Worm (Caenorhabditis elegans) whole organism, L2 larva: ENCODE measurements around the gene egl-15.

ENCODE experiments used
- C34F6.9 ChIP-seq: fragments of 150-350 bp; optimal IDR thresholded peaks from 2 replicates; lab custom pipeline; 2014; ENCODE audit warnings: missing biosample characterization, missing genetic modification characterization
- F13H6.1 ChIP-seq: sonication (generic microtip); optimal IDR thresholded peaks from 2 replicates; lab custom pipeline; 2016; ENCODE audit warnings: missing genetic modification characterization, missing compliant biosample characterization
- R02D3.7 ChIP-seq: fragments of 150-350 bp; optimal IDR thresholded peaks from 2 replicates; lab custom pipeline; 2014; ENCODE audit warnings: missing biosample characterization, missing genetic modification characterization
- Y55F3AM.14 ChIP-seq: fragments of 200-800 bp; sonication (Bioruptor generic); optimal IDR thresholded peaks from 2 replicates; lab custom pipeline; 2018; ENCODE audit warnings: mild to moderate bottlenecking, missing genetic modification characterization, missing compliant biosample characterization
- ZK546.5 ChIP-seq: sonication (generic microtip); optimal IDR thresholded peaks from 2 replicates; lab custom pipeline; 2017; ENCODE audit warnings: missing biosample characterization, missing genetic modification characterization
- alr-1 ChIP-seq: fragments of 150-350 bp; optimal IDR thresholded peaks from 2 replicates; lab custom pipeline; 2014; ENCODE audit warnings: missing biosample characterization, missing genetic modification characterization
- aly-2 ChIP-seq: fragments of 150-350 bp; optimal IDR thresholded peaks from 2 replicates; lab custom pipeline; 2014; ENCODE audit warnings: missing biosample characterization, missing genetic modification characterization
- ama-1 ChIP-seq: fragments of 150-350 bp; optimal IDR thresholded peaks from 2 replicates; lab custom pipeline; 2018; ENCODE audit warnings: inconsistent platforms
- blmp-1 ChIP-seq: sonication (generic microtip); optimal IDR thresholded peaks from 2 replicates; lab custom pipeline; 2017; ENCODE audit warnings: missing genetic modification characterization, mild to moderate bottlenecking, missing compliant biosample characterization, antibody characterized with exemption, moderate library complexity; ENCODE audit not compliant: insufficient read depth
- ceh-16 ChIP-seq: fragments of 150-350 bp; optimal IDR thresholded peaks from 2 replicates; lab custom pipeline; 2014; ENCODE audit warnings: missing biosample characterization, missing genetic modification characterization
- ceh-82 ChIP-seq: fragments of 150-350 bp; optimal IDR thresholded peaks from 2 replicates; lab custom pipeline; 2014; ENCODE audit warnings: missing biosample characterization, missing genetic modification characterization
- crh-2 ChIP-seq: sonication (generic microtip); optimal IDR thresholded peaks from 2 replicates; lab custom pipeline; 2017; ENCODE audit warnings: missing biosample characterization, missing genetic modification characterization
- dmd-4 ChIP-seq: sonication (generic microtip); optimal IDR thresholded peaks from 2 replicates; lab custom pipeline; 2017; ENCODE audit warnings: missing biosample characterization, missing genetic modification characterization
- egl-27 ChIP-seq: sonication (generic microtip); optimal IDR thresholded peaks from 3 replicates; lab custom pipeline; 2017; ENCODE audit warnings: missing biosample characterization, missing genetic modification reagents, missing genetic modification characterization
- elt-1 ChIP-seq: fragments of 150-350 bp; optimal IDR thresholded peaks from 2 replicates; lab custom pipeline; 2014; ENCODE audit warnings: missing biosample characterization, missing genetic modification characterization
- elt-3 ChIP-seq: sonication (generic microtip); optimal IDR thresholded peaks from 2 replicates; lab custom pipeline; 2017; ENCODE audit warnings: missing biosample characterization, missing genetic modification characterization
- fos-1 ChIP-seq: fragments of 150-350 bp; optimal IDR thresholded peaks from 2 replicates; lab custom pipeline; 2014; ENCODE audit warnings: missing biosample characterization, missing genetic modification characterization
- gmeb-1 ChIP-seq: fragments of 150-350 bp; optimal IDR thresholded peaks from 2 replicates; lab custom pipeline; 2014; ENCODE audit warnings: missing biosample characterization, missing genetic modification characterization
- lin-13 ChIP-seq: fragments of 150-350 bp; optimal IDR thresholded peaks from 2 replicates; lab custom pipeline; 2014; ENCODE audit warnings: missing biosample characterization, missing genetic modification reagents, missing genetic modification characterization
- mab-5 ChIP-seq: fragments of 150-350 bp; optimal IDR thresholded peaks from 2 replicates; lab custom pipeline; 2014; ENCODE audit warnings: missing biosample characterization, missing genetic modification characterization
- nhr-10 ChIP-seq: sonication (generic microtip); optimal IDR thresholded peaks from 2 replicates; lab custom pipeline; 2017; ENCODE audit warnings: missing biosample characterization, missing genetic modification characterization
- nhr-11 ChIP-seq: fragments of 150-350 bp; optimal IDR thresholded peaks from 2 replicates; lab custom pipeline; 2014; ENCODE audit warnings: missing biosample characterization, missing genetic modification characterization
- nhr-23 ChIP-seq: fragments of 150-350 bp; optimal IDR thresholded peaks from 2 replicates; lab custom pipeline; 2014; ENCODE audit warnings: missing biosample characterization, missing genetic modification reagents, missing genetic modification characterization
- nhr-237 ChIP-seq: fragments of 150-350 bp; optimal IDR thresholded peaks from 2 replicates; lab custom pipeline; 2014; ENCODE audit warnings: missing biosample characterization, missing genetic modification characterization
- nhr-77 ChIP-seq: fragments of 150-350 bp; optimal IDR thresholded peaks from 2 replicates; lab custom pipeline; 2014; ENCODE audit warnings: missing biosample characterization, missing genetic modification characterization
- peb-1 ChIP-seq: fragments of 150-350 bp; optimal IDR thresholded peaks from 2 replicates; lab custom pipeline; 2014; ENCODE audit warnings: missing biosample characterization, missing genetic modification characterization
- skn-1 ChIP-seq: sonication (generic microtip); optimal IDR thresholded peaks from 2 replicates; lab custom pipeline; 2017; ENCODE audit warnings: missing biosample characterization, missing genetic modification characterization
- sma-3 ChIP-seq: sonication (generic microtip); optimal IDR thresholded peaks from 2 replicates; lab custom pipeline; 2016; ENCODE audit warnings: missing genetic modification reagents, missing genetic modification characterization, missing compliant biosample characterization
- sma-9 ChIP-seq, 2 experiments: fragments of 150-350 bp in 1 of 2; sonication (generic microtip) in 1 of 2; optimal IDR thresholded peaks; 2 replicates each; lab custom pipeline; 2014 to 2016; ENCODE audit warnings: missing genetic modification characterization in 2 of 2, mild to moderate bottlenecking in 1 of 2, missing biosample characterization in 1 of 2, missing compliant biosample characterization in 1 of 2, missing genetic modification reagents in 1 of 2, moderate library complexity in 1 of 2
- unc-39 ChIP-seq: fragments of 150-350 bp; optimal IDR thresholded peaks from 2 replicates; lab custom pipeline; 2014; ENCODE audit warnings: missing biosample characterization, missing genetic modification characterization
- unc-62 ChIP-seq: fragments of 150-350 bp; optimal IDR thresholded peaks from 2 replicates; lab custom pipeline; 2014; ENCODE audit warnings: missing biosample characterization, missing genetic modification reagents, missing genetic modification characterization
- zag-1 ChIP-seq: fragments of 150-350 bp; optimal IDR thresholded peaks from 2 replicates; lab custom pipeline; 2014; ENCODE audit warnings: missing biosample characterization, missing genetic modification characterization
- ztf-1 ChIP-seq: fragments of 200-800 bp; sonication (Bioruptor generic); conservative IDR thresholded peaks from 2 replicates; pipeline ENCODE4 v1.3.6; 2022; ENCODE audit warnings: missing genetic modification characterization, missing compliant biosample characterization
- ztf-4 ChIP-seq: fragments of 150-350 bp; optimal IDR thresholded peaks from 2 replicates; lab custom pipeline; 2014; ENCODE audit warnings: missing biosample characterization, missing genetic modification characterization

The egl-15 gene

DNA sequence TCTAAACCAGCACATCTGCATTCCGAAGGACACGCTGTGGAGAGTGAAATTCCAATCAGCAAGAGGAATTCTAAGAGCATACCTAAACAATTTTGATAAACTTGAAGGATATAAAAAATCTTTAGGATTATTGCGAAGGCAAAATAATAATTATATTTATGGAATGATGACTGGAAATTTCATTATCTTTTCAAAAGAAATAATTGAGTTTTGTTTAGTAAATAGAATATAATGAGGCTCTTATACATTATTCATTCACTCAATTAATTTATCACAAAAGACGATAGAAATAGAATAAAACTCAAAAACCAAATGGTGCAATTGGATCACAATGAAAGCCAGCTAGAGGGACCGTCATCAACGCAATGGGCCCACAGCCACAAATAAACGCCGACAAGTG lies 37.0 kb upstream of the egl-15 start, which contains the start of gene pxn-2:
Gene pxn-2, minus strand, starts transcription at position 101 of the 400 bp plus-strand sequence.
- TF ChIP-seq nhr-237 (no peak), unc-62 (GFP tag; lab: Kevin White, UChicago) (no peak), peb-1 (tag; lab: Kevin White, UChicago) (no peak), nhr-23 (tag; lab: Kevin White, UChicago) (no peak), C34F6.9 (tag; lab: Kevin White, UChicago) (no peak), zag-1 (no peak), ama-1 (lab: Kevin White, UChicago) (no peak), blmp-1 (no peak), nhr-77 (no peak), aly-2 (no peak), ZK546.5 (tag; lab: Kevin White, UChicago) (no peak), dmd-4 (no peak), lin-13 (GFP tag; lab: Kevin White, UChicago) (no peak), gmeb-1 (tag; lab: Kevin White, UChicago) (no peak), crh-2 (no peak)

DNA sequence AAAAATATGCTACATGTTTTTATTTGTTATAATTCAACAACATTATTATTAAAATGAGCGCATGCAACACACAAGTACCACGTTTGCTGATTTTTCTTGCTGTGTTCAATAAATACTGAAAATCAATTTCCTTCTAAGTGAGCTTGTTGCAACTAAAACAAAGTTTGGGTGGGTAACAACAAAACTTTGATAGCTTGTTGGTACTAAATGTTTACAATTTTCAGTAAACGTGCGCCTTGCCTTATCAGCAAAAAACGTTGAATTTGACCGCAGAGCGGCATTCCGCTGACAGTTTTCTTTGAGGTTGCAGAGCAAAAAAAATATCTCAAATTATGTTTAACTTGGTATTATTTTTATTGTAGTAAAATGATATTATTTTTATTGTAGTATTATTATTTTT lies 34.8 kb upstream of the egl-15 start:
- TF ChIP-seq skn-1: no peak
- TF ChIP-seq unc-62 (GFP tag; lab: Kevin White, UChicago): no peak
- TF ChIP-seq aly-2: no peak
- TF ChIP-seq crh-2: no peak
- no peak for TF ChIP-seq C34F6.9 (tag; lab: Kevin White, UChicago)
- no peak for TF ChIP-seq alr-1 (tag; lab: Kevin White, UChicago)
- no peak for TF ChIP-seq R02D3.7 (tag; lab: Kevin White, UChicago)
- no peak for TF ChIP-seq egl-27 (tag; lab: Kevin White, UChicago)
- TF ChIP-seq Y55F3AM.14: no peak
- no peak for TF ChIP-seq ztf-1
- no peak for TF ChIP-seq nhr-11 (tag; lab: Kevin White, UChicago)
- TF ChIP-seq sma-9 (GFP tag; optimal IDR thresholded peaks at IDR 0.05; lab: Kevin White, UChicago): no peak
- no peak for TF ChIP-seq sma-9 (tag; optimal IDR thresholded peaks at IDR 0.05; lab: Kevin White, UChicago)
- no peak for TF ChIP-seq ceh-82 (tag; lab: Kevin White, UChicago)

DNA sequence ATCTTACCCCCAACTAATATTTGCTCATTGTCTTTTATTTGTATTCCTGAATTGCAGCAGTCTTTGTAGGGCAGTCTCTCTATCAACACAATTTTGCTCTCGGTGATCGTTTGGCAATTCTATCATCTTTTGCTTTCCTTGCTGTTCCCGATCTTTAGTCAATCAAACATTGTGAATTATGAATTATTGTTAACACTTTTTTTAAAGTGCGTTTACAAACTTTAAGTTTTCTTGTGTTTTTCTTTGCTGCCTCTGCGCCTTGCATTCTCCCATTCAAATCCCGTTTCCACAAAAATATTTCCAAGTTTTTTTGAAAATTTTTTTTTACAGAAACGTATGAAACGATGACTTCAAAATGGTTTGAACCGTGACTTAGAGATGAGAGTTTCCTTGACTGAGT lies 34.1 kb upstream of the egl-15 start, which contains the start of gene ver-4:
Gene ver-4, plus strand, starts transcription at position 301 of the 400 bp plus-strand sequence.
- TF ChIP-seq nhr-23 (tag; lab: Kevin White, UChicago): no peak
- TF ChIP-seq dmd-4: no peak
- TF ChIP-seq C34F6.9 (tag; lab: Kevin White, UChicago): no peak
- no peak for TF ChIP-seq gmeb-1 (tag; lab: Kevin White, UChicago)
- no peak for TF ChIP-seq mab-5 (tag; lab: Kevin White, UChicago)
- TF ChIP-seq R02D3.7 (tag; lab: Kevin White, UChicago): no peak
- no peak for TF ChIP-seq ceh-82 (tag; lab: Kevin White, UChicago)
- TF ChIP-seq peb-1 (tag; lab: Kevin White, UChicago): no peak
- no peak for TF ChIP-seq nhr-10 (tag; lab: Kevin White, UChicago)

DNA sequence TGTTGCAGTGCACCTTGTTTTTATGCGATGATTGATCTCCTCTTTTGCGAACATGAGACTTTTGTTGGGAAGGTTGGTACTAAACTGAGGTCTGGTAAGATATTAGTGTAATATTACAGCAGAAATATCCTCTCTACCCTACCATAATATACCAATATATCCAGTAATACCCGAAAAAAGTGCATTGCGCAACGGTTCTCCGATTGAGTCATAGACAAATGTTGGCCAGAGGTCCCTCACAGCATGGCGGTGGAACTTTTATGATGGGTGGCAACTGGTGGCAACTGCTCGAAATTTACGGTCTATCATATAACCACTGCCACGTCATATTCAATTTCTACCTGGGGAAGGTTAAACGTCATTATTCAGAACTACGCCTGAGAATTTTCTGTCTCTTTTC lies 26.9 kb upstream of the egl-15 start:
- TF ChIP-seq ztf-4 (tag; lab: Kevin White, UChicago): no peak
- no peak for TF ChIP-seq ama-1 (lab: Kevin White, UChicago)
- no peak for TF ChIP-seq F13H6.1
- no peak for TF ChIP-seq ztf-1
- TF ChIP-seq mab-5 (tag; lab: Kevin White, UChicago): no peak
- no peak for TF ChIP-seq elt-1 (tag; lab: Kevin White, UChicago)
- no peak for TF ChIP-seq elt-3
- no peak for TF ChIP-seq sma-3
- no peak for TF ChIP-seq ceh-16 (tag; lab: Kevin White, UChicago)

DNA sequence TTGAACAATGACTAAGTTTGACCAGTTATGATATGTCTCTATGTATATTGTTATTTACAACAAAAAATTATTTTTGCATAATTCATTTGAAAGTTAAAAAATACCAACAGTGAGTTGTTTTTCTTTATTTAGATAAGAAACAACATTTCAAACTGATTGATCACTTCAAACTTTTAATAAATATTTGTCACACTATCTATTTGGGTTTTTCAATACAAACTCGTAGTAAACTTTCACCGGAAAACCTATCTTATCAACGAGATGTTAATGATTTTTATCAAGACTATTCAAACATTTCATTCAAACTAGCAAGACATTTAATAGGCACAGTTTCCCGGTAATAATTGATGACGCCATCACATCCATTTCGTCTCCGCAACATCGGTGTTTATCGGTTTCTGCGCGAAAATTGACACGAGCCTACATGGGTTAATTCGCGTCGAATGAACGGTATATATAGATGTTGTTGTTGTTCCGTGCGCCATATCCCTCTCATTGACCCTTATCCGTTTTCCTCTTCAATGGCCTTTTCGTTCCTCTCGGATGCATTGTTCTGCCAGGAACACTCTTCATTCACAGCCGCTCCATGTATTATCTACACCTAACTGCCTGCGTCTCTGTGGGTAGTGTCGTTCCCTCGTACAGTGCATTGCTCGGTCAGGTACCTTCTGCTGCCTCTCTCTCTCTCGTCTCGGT lies 25.9 kb upstream of the egl-15 start:
- TF ChIP-seq R02D3.7 (tag; lab: Kevin White, UChicago): no peak
- peak; percentile 45 for TF ChIP-seq fos-1 (tag; lab: Kevin White, UChicago)

DNA sequence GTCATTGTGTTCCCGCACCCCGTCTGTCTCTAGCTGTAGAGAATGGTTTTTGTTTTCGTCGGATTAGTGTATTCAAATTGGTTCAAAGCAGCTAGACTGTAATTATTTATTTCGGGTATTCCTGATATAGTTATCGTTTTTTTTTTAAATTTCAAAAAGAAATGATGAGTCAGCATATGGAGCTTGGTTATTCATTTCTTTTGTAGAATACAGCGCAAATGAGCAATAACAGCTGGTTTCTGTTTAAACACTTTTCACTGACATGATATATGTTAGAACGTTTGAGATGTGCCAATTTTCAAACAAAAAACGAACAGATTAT lies 25.4 kb upstream of the egl-15 start:
- TF ChIP-seq unc-39 (tag; lab: Kevin White, UChicago) (no peak), zag-1 (no peak), nhr-237 (no peak), sma-3 (no peak), R02D3.7 (tag; lab: Kevin White, UChicago) (no peak), mab-5 (tag; lab: Kevin White, UChicago) (no peak), nhr-10 (tag; lab: Kevin White, UChicago) (no peak), ZK546.5 (tag; lab: Kevin White, UChicago) (no peak)
